Worm (Caenorhabditis elegans): Measurements from ENCODE around the gene chdh-1.
A peak's percentile ranks its signal among the peaks of the same experiment; 100 is the strongest.

The chdh-1 gene

DNA sequence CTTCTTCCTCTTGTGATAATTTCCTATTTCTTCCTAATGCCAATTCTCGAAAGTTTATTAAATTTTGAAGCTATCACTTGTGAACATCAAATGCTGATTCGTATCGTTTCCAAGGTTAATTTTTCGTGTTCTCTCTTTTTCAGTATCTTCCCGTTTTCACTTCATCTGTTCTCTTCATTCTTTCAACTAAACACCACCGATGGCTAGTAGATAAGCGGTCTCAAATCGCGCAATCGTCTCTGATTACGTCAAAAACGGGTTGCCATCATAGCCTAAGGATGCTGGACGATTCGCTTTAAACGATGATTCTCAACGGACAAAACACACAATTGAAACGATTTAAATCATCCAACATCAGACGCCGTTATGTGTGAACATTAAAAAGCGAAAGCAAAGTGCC is 18.9 kb upstream of the chdh-1 start:
- TF ChIP-seq nhr-11 (tag; optimal IDR thresholded peaks at IDR 0.05) = no peak
- TF ChIP-seq unc-62 (GFP tag; optimal IDR thresholded peaks at IDR 0.05 in 1 of 2) = peak in 1 of 2 experiments; percentile 37
- TF ChIP-seq unc-62 (tag; optimal IDR thresholded peaks at IDR 0.05) = no peak
- peak; percentile 14 for TF ChIP-seq hlh-11 (tag; optimal IDR thresholded peaks at IDR 0.05)
- peak; percentile 38 for TF ChIP-seq nhr-28 (tag; optimal IDR thresholded peaks at IDR 0.05)
- peak in 1 of 2 experiments; percentile 22 for TF ChIP-seq mdl-1 (tag; optimal IDR thresholded peaks at IDR 0.05)
- no peak for TF ChIP-seq nhr-42 (GFP tag; IDR thresholded peaks at IDR 0.05)
- TF ChIP-seq nhr-48 (tag; optimal IDR thresholded peaks at IDR 0.05) = no peak
- TF ChIP-seq ama-1 (optimal IDR thresholded peaks at IDR 0.05) = peak; percentile 14
- no peak for TF ChIP-seq nhr-237 (tag; optimal IDR thresholded peaks at IDR 0.05)
- no peak for TF ChIP-seq lir-3 (tag; optimal IDR thresholded peaks at IDR 0.05)
- TF ChIP-seq mep-1 (tag; optimal IDR thresholded peaks at IDR 0.05) = no peak
- no peak for TF ChIP-seq zfp-2 (tag; optimal IDR thresholded peaks at IDR 0.05)

DNA sequence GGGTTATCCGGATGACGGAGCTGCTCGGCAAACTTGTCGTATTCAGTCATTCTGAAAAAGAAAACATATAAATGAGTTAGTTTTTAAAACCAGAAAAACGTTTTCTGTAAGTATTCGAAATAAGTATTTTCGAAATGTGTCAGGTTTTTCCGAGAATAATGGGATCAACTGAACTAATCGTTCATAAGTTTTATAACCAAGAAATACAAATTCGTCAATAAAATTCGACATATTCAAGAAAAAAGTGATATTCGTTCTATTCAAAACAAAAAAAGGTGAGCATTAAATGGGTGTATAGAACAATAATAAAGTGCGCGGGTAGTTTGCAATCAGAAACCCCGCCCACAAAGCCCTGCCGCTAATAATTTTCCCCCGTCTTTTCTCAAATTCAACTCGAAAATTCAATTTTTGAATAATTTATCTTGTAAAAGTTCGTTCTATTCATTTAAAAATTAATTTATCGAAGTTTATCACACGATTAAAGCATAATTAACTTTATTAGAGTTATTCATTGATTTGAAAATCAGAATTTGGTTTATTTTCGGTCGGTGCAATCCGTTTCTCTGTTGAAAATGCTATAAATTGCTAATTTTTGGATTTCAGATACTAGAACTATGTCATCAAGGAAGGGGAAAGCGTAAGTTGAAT is 17.6 kb upstream of the chdh-1 start, which contains the start of the genes cyn-11 and T01B7.5:
TSS of gene cyn-11 (minus strand) at position 51 of the 648 bp plus-strand sequence.
TSS of gene T01B7.5 (plus strand) at position 598 of the 648 bp plus-strand sequence.
- TF ChIP-seq madf-9 (GFP tag; conservative IDR thresholded peaks at IDR 0.05) (no peak), duxl-1 (tag; optimal IDR thresholded peaks at IDR 0.05; ENCODE audit: poor library complexity) (no peak), skn-1 (tag; optimal IDR thresholded peaks at IDR 0.05) (no peak), cey-2 (tag; optimal IDR thresholded peaks at IDR 0.05; ENCODE audit: borderline replicate concordance, insufficient read depth) (no peak), nhr-28 (tag; optimal IDR thresholded peaks at IDR 0.05) (peak; percentile 18), dpl-1 (GFP tag; optimal IDR thresholded peaks at IDR 0.05) (peak; percentile 25), mes-2 (tag; optimal IDR thresholded peaks at IDR 0.05; ENCODE audit: poor library complexity, severe bottlenecking) (peak; percentile 56), lsy-2 (tag; optimal IDR thresholded peaks at IDR 0.05) (peak in 1 of 2 experiments; percentile 55), mep-1 (tag; optimal IDR thresholded peaks at IDR 0.05) (peak; percentile 39), F26F4.8 (GFP tag; conservative IDR thresholded peaks at IDR 0.05) (no peak), gei-8 (GFP tag; optimal IDR thresholded peaks at IDR 0.05) (no peak), nhr-111 (GFP tag; optimal IDR thresholded peaks at IDR 0.05) (no peak), hlh-30 (tag; optimal IDR thresholded peaks at IDR 0.05; ENCODE audit: insufficient read depth) (peak; percentile 1), hlh-11 (tag; optimal IDR thresholded peaks at IDR 0.05) (peak; percentile 12), lin-38 (GFP tag; IDR thresholded peaks at IDR 0.05) (peak; percentile 32; the same call in 1 of the 2 replicates), lin-13 (GFP tag; optimal IDR thresholded peaks at IDR 0.05) (no peak), nhr-102 (tag; optimal IDR thresholded peaks at IDR 0.05) (no peak), ces-1 (GFP tag; optimal IDR thresholded peaks at IDR 0.05) (no peak)

DNA sequence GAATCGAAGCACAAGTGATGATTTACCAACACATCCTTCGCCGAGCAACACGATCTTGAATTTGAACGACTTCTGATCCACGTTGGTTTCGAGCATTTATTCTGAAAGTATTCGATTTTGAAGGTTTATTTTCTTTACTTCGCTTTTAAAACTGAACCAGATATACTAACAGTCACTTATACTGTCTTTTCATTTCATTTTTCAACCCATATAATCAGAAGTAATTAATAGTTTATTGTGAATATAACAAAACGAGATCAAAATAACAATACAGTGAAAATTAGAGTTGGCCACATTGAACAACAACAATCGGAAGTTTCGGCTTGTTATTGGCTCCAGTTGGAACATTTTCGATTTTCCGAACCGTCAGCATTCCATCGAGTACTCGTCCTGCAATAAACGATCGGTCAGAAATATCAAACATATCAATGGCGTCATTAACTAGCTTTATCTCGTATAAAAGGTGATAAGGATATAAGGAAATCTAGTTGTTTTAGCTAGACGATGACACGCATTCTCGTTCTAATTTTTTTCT is 16.3 kb upstream of the chdh-1 start, which contains the start of the genes rab-21 and T01B7.13:
TSS of gene rab-21 (minus strand) at position 101 of the 535 bp plus-strand sequence.
TSS of gene T01B7.13 (plus strand) at position 485 of the 535 bp plus-strand sequence.
- TF ChIP-seq Y5F2A.4 (GFP tag; optimal IDR thresholded peaks at IDR 0.05) (no peak), spr-1 (tag; optimal IDR thresholded peaks at IDR 0.05) (no peak), nhr-25 (tag; optimal IDR thresholded peaks at IDR 0.05; ENCODE audit: borderline replicate concordance, insufficient read depth) (no peak), ceh-44 (GFP tag; IDR thresholded peaks at IDR 0.05) (no peak), zag-1 (tag; optimal IDR thresholded peaks at IDR 0.05) (no peak), nhr-10 (tag; optimal IDR thresholded peaks at IDR 0.05) (no peak), unc-130 (GFP tag; optimal IDR thresholded peaks at IDR 0.05) (no peak), fos-1 (tag; optimal IDR thresholded peaks at IDR 0.05) (no peak), hlh-11 (tag; optimal IDR thresholded peaks at IDR 0.05) (no peak), spr-3 (GFP tag; optimal IDR thresholded peaks at IDR 0.05) (no peak), nhr-76 (tag; optimal IDR thresholded peaks at IDR 0.05) (no peak), lsy-2 (tag; optimal IDR thresholded peaks at IDR 0.05) (no peak), lin-13 (GFP tag; optimal IDR thresholded peaks at IDR 0.05) (no peak), sdz-12 (GFP tag; optimal IDR thresholded peaks at IDR 0.05) (no peak), nhr-102 (tag; optimal IDR thresholded peaks at IDR 0.05) (no peak), vab-7 (GFP tag; IDR thresholded peaks at IDR 0.05) (no peak), tra-1 (GFP tag; IDR thresholded peaks at IDR 0.05) (no peak)

Measured in whole organism, L4 larva.